Worm (Caenorhabditis elegans): ENCODE results near the gene swsn-3.

DNA sequence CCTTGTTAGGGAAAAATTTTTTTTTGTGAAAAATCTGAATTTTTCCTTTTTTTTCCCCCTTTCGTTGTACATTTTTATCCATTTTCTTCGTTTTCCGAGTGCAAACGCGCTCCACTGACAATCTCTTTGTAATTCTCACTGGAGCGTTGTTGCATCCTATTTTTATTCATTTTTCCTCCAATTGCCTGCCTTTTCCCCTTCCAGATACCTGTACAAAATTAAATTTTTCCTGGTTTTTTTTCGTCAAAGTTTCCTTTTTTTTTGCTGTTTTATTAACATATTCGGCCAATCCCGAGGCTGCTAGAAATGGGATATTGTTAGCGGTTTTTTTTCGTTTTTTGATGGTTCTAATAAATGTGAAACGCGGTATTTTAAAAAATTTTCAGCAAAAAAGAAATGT lies 42.9 kb upstream of the swsn-3 start:
- TF ChIP-seq egl-27 (tag; optimal IDR thresholded peaks at IDR 0.05) (no peak), nhr-237 (tag; optimal IDR thresholded peaks at IDR 0.05) (no peak)
